Fruit fly (Drosophila melanogaster) Kc167 (cell line): ENCODE measurements around the gene CG32985.

Experiments used
- Sin3A ChIP-seq: fragments of >200 bp; optimal IDR thresholded peaks from 2 replicates; lab custom pipeline; 2018; ENCODE audit warnings: missing external identifiers
- h ChIP-seq: fragments of >200 bp; optimal IDR thresholded peaks from 3 replicates; lab custom pipeline; 2018; ENCODE audit warnings: missing external identifiers
- insv ChIP-seq: fragments of >200 bp; optimal IDR thresholded peaks from 3 replicates; lab custom pipeline; 2018; ENCODE audit warnings: missing external identifiers

- TF ChIP-seq h (lab: Kevin White, UChicago) (no peak), Sin3A (no peak), insv (no peak)
Observed at dm6 chr2L:8955597-8956335, 6.6 kb upstream of the CG32985 start.
